Fruit fly (Drosophila melanogaster) whole organism, embryonic: ENCODE results near the gene iav.

Experiments used
- Aef1 ChIP-seq: fragments of 200-800 bp; sonication (Bioruptor generic); IDR thresholded peaks from 3 replicates; pipeline ENCODE4 v1.3.6; 2022; ENCODE audit warnings: missing biosample characterization, missing genetic modification characterization
- CG10147 ChIP-seq: fragments of 200-800 bp; sonication (Bioruptor generic); optimal IDR thresholded peaks from 2 replicates; lab custom pipeline; 2019; ENCODE audit warnings: missing biosample characterization, mild to moderate bottlenecking, missing genetic modification characterization, moderate library complexity
- CG10979 ChIP-seq: fragments of 200-800 bp; sonication (Bioruptor generic); optimal IDR thresholded peaks from 2 replicates; lab custom pipeline; 2018; ENCODE audit warnings: missing biosample characterization, mild to moderate bottlenecking, missing genetic modification characterization, moderate library complexity
- CG11085 ChIP-seq: fragments of 200-800 bp; sonication (Bioruptor generic); IDR thresholded peaks from 2 replicates; pipeline ENCODE4 v1.3.6; 2022; ENCODE audit warnings: missing biosample characterization, missing genetic modification characterization
- CG13894 ChIP-seq: fragments of 200-800 bp; sonication (Bioruptor generic); optimal IDR thresholded peaks from 3 replicates; lab custom pipeline; 2018; ENCODE audit warnings: missing biosample characterization, mild to moderate bottlenecking, missing genetic modification characterization, moderate library complexity
- CG15011 ChIP-seq: fragments of 200-800 bp; sonication (Bioruptor generic); optimal IDR thresholded peaks from 3 replicates; lab custom pipeline; 2018; ENCODE audit warnings: missing biosample characterization, mild to moderate bottlenecking, missing genetic modification characterization
- CG1529 ChIP-seq: fragments of 200-800 bp; sonication (Bioruptor generic); optimal IDR thresholded peaks from 3 replicates; lab custom pipeline; 2018; ENCODE audit warnings: missing biosample characterization, missing genetic modification characterization
- CG17359 ChIP-seq: fragments of 200-800 bp; sonication (Bioruptor generic); optimal IDR thresholded peaks from 3 replicates; lab custom pipeline; 2018; ENCODE audit warnings: missing biosample characterization, mild to moderate bottlenecking, missing genetic modification characterization, moderate library complexity
- CG18011 ChIP-seq: fragments of 200-800 bp; sonication (Bioruptor generic); optimal IDR thresholded peaks from 2 replicates; lab custom pipeline; 2017; ENCODE audit warnings: missing biosample characterization, missing genetic modification characterization, mild to moderate bottlenecking, moderate library complexity, missing genotype
- CG3407 ChIP-seq: fragments of 200-800 bp; sonication (Bioruptor generic); optimal IDR thresholded peaks from 2 replicates; lab custom pipeline; 2018; ENCODE audit warnings: missing biosample characterization, mild to moderate bottlenecking, missing genetic modification characterization
- CG3847 ChIP-seq: fragments of 200-800 bp; sonication (Bioruptor generic); IDR thresholded peaks from 2 replicates; pipeline ENCODE4 v1.3.6; 2022; ENCODE audit warnings: missing biosample characterization, missing genetic modification characterization
- CG3995 ChIP-seq: fragments of 200-800 bp; sonication (Bioruptor generic); optimal IDR thresholded peaks from 3 replicates; lab custom pipeline; 2016; ENCODE audit warnings: missing biosample characterization, missing genetic modification characterization
- CG4328 ChIP-seq: fragments of 200-800 bp; sonication (Bioruptor generic); optimal IDR thresholded peaks from 3 replicates; lab custom pipeline; 2017; ENCODE audit warnings: missing biosample characterization, missing genetic modification reagents, missing genetic modification characterization
- CG4707 ChIP-seq: fragments of 200-800 bp; sonication (Bioruptor generic); optimal IDR thresholded peaks from 2 replicates; lab custom pipeline; 2018; ENCODE audit warnings: missing biosample characterization, mild to moderate bottlenecking, missing genetic modification characterization, moderate library complexity
- CG6175 ChIP-seq: fragments of 200-800 bp; sonication (Bioruptor generic); IDR thresholded peaks from 3 replicates; pipeline ENCODE4 v1.3.6; 2022; ENCODE audit warnings: missing biosample characterization, missing genetic modification characterization
- CG6683 ChIP-seq: fragments of 200-800 bp; sonication (Bioruptor generic); optimal IDR thresholded peaks from 2 replicates; lab custom pipeline; 2017; ENCODE audit warnings: missing biosample characterization, mild to moderate bottlenecking, missing genetic modification characterization, missing genetic modification reagents
- CG7963 ChIP-seq: fragments of 200-800 bp; sonication (Bioruptor generic); IDR thresholded peaks from 3 replicates; pipeline ENCODE4 v1.3.6; 2022; ENCODE audit warnings: missing biosample characterization, missing genetic modification characterization; ENCODE audit not compliant: partially characterized antibody
- CG7987 ChIP-seq: fragments of 200-800 bp; sonication (Bioruptor generic); optimal IDR thresholded peaks from 2 replicates; lab custom pipeline; 2018; ENCODE audit warnings: missing biosample characterization, mild to moderate bottlenecking, missing genetic modification characterization, moderate library complexity
- CG8388 ChIP-seq: fragments of 200-800 bp; sonication (Bioruptor generic); optimal IDR thresholded peaks from 2 replicates; lab custom pipeline; 2019; ENCODE audit warnings: missing biosample characterization, mild to moderate bottlenecking, missing genetic modification characterization, moderate library complexity
- CG9609 ChIP-seq: fragments of 200-800 bp; sonication (Bioruptor generic); optimal IDR thresholded peaks from 3 replicates; lab custom pipeline; 2016; ENCODE audit warnings: missing biosample characterization, missing genetic modification characterization
- CG9932 ChIP-seq: fragments of 200-800 bp; sonication (Bioruptor generic); IDR thresholded peaks from 2 replicates; pipeline ENCODE4 v1.3.6; 2022; ENCODE audit warnings: missing biosample characterization, missing genetic modification characterization
- Dref ChIP-seq: fragments of 200-800 bp; sonication (Bioruptor generic); IDR thresholded peaks from 2 replicates; pipeline ENCODE4 v1.3.6; 2022; ENCODE audit warnings: missing biosample characterization, missing genetic modification characterization
- E2f2 ChIP-seq: fragments of 200-800 bp; sonication (Bioruptor generic); IDR thresholded peaks from 2 replicates; pipeline ENCODE4 v1.3.6; 2022; ENCODE audit warnings: missing biosample characterization, missing genetic modification characterization
- Eip74EF ChIP-seq, 2 experiments: fragments of 200-800 bp in 1 of 2; fragments of >200 bp in 1 of 2; sonication (Bioruptor generic) in 1 of 2; optimal IDR thresholded peaks; 2 replicates each; lab custom pipeline; 2017 to 2019; ENCODE audit warnings: missing biosample characterization in 2 of 2, missing genetic modification characterization in 2 of 2, mild to moderate bottlenecking in 1 of 2, moderate library complexity in 1 of 2
- Fer3 ChIP-seq: fragments of 200-800 bp; sonication (Bioruptor generic); optimal IDR thresholded peaks from 2 replicates; lab custom pipeline; 2018; ENCODE audit warnings: missing biosample characterization, mild to moderate bottlenecking, missing genetic modification characterization, moderate library complexity
- HLH54F ChIP-seq: fragments of 200-800 bp; sonication (Bioruptor generic); optimal IDR thresholded peaks from 3 replicates; lab custom pipeline; 2016; ENCODE audit warnings: missing biosample characterization, missing genetic modification characterization
- Hr3 ChIP-seq: fragments of 200-800 bp; sonication (Bioruptor generic); optimal IDR thresholded peaks from 3 replicates; lab custom pipeline; 2016; ENCODE audit warnings: missing biosample characterization, missing genetic modification characterization
- Meics ChIP-seq: fragments of 200-800 bp; sonication (Bioruptor generic); optimal IDR thresholded peaks from 2 replicates; lab custom pipeline; 2017; ENCODE audit warnings: missing biosample characterization, mild to moderate bottlenecking, missing genetic modification characterization
- Neu2 ChIP-seq: fragments of 200-800 bp; sonication (Bioruptor generic); optimal IDR thresholded peaks from 3 replicates; lab custom pipeline; 2016; ENCODE audit warnings: missing biosample characterization, missing genetic modification characterization, borderline replicate concordance
- Opbp ChIP-seq: fragments of 200-800 bp; sonication (Bioruptor generic); IDR thresholded peaks from 3 replicates; pipeline ENCODE4 v1.3.6; 2022; ENCODE audit warnings: missing biosample characterization, missing genetic modification characterization; ENCODE audit not compliant: partially characterized antibody
- Optix ChIP-seq: fragments of 200-800 bp; sonication (Bioruptor generic); IDR thresholded peaks from 3 replicates; pipeline ENCODE4 v1.3.6; 2022; ENCODE audit warnings: missing biosample characterization, missing genetic modification characterization
- Usf ChIP-seq: fragments of 200-800 bp; sonication (Bioruptor generic); optimal IDR thresholded peaks from 2 replicates; lab custom pipeline; 2017; ENCODE audit warnings: missing genotype, missing biosample characterization, missing genetic modification characterization
- Xbp1 ChIP-seq: fragments of 200-800 bp; sonication (Bioruptor generic); optimal IDR thresholded peaks from 3 replicates; lab custom pipeline; 2016; ENCODE audit warnings: missing biosample characterization, mild to moderate bottlenecking, missing genetic modification characterization
- cwo ChIP-seq: fragments of 200-800 bp; sonication (Bioruptor generic); optimal IDR thresholded peaks from 3 replicates; lab custom pipeline; 2017; ENCODE audit warnings: missing biosample characterization, missing genetic modification characterization, mild to moderate bottlenecking, moderate library complexity, missing genetic modification reagents
- danr ChIP-seq: fragments of 200-800 bp; sonication (Bioruptor generic); IDR thresholded peaks from 2 replicates; pipeline ENCODE4 v1.3.6; 2022; ENCODE audit warnings: missing biosample characterization, missing genetic modification characterization
- gro ChIP-seq: fragments of 200-800 bp; sonication (Bioruptor generic); optimal IDR thresholded peaks from 2 replicates; lab custom pipeline; 2016; ENCODE audit warnings: missing biosample characterization, missing genetic modification characterization
- insv ChIP-seq, 2 experiments: fragments of 200-800 bp; sonication (Bioruptor generic); optimal IDR thresholded peaks; 3 replicates each; lab custom pipeline; 2016 to 2018; ENCODE audit warnings: missing biosample characterization in 2 of 2, missing genetic modification characterization in 2 of 2
- ken ChIP-seq: fragments of 200-800 bp; sonication (Bioruptor generic); IDR thresholded peaks from 3 replicates; pipeline ENCODE4 v1.3.6; 2022; ENCODE audit warnings: missing biosample characterization, missing genetic modification characterization
- lov ChIP-seq, 2 experiments: fragments of 200-800 bp in 1 of 2; fragments of >200 bp in 1 of 2; sonication (Bioruptor generic) in 1 of 2; IDR thresholded peaks in 1 of 2; optimal IDR thresholded peaks in 1 of 2; 2 replicates in 1 of 2; 3 replicates in 1 of 2; pipeline versions ENCODE4 v1.3.6 to Lab custom; 2017 to 2022; ENCODE audit warnings: missing biosample characterization in 1 of 2, missing genetic modification characterization in 1 of 2
- rib ChIP-seq: fragments of 200-800 bp; sonication (Bioruptor generic); IDR thresholded peaks from 2 replicates; pipeline ENCODE4 v1.3.6; 2022; ENCODE audit warnings: missing biosample characterization, missing genetic modification characterization
- sim ChIP-seq: fragments of 200-800 bp; sonication (Bioruptor generic); IDR thresholded peaks from 2 replicates; pipeline ENCODE4 v1.3.6; 2022; ENCODE audit warnings: missing biosample characterization, missing genetic modification characterization
- stc ChIP-seq: fragments of 200-800 bp; sonication (Bioruptor generic); IDR thresholded peaks from 2 replicates; pipeline ENCODE4 v1.3.6; 2022; ENCODE audit warnings: missing biosample characterization, missing genetic modification characterization
- trem ChIP-seq: fragments of 200-800 bp; optimal IDR thresholded peaks from 3 replicates; lab custom pipeline; 2019; ENCODE audit warnings: missing biosample characterization, mild to moderate bottlenecking, missing genetic modification characterization, moderate library complexity
- tx ChIP-seq: fragments of 200-800 bp; sonication (Bioruptor generic); optimal IDR thresholded peaks from 2 replicates; lab custom pipeline; 2016; ENCODE audit warnings: missing biosample characterization, missing genetic modification characterization
- unpg ChIP-seq: fragments of 200-800 bp; sonication (Bioruptor generic); optimal IDR thresholded peaks from 3 replicates; lab custom pipeline; 2018; ENCODE audit warnings: missing biosample characterization, mild to moderate bottlenecking, missing genetic modification characterization, moderate library complexity
- wek ChIP-seq: fragments of 200-800 bp; sonication (Bioruptor generic); optimal IDR thresholded peaks from 3 replicates; lab custom pipeline; 2018; ENCODE audit warnings: missing biosample characterization, mild to moderate bottlenecking, missing genetic modification characterization, moderate library complexity
- z ChIP-seq: fragments of 200-800 bp; sonication (Bioruptor generic); IDR thresholded peaks from 3 replicates; pipeline ENCODE4 v1.3.6; 2022; ENCODE audit warnings: missing biosample characterization, missing genetic modification characterization
- zfh2 ChIP-seq: fragments of 200-800 bp; sonication (Bioruptor generic); optimal IDR thresholded peaks from 2 replicates; lab custom pipeline; 2016; ENCODE audit warnings: missing biosample characterization, missing genetic modification characterization

iav gene

dm6 chrX:6861523-6862077, 47.8 kb downstream of the iav start (continued):
- TF ChIP-seq danr (GFP tag; lab: Robert Waterston, UW) (peak; percentile 35; the same call in 1 of the 2 replicates), E2f2 (GFP tag; lab: Robert Waterston, UW) (peak; percentile 36; the same call in 1 of the 2 replicates), CG3847 (peak; percentile 48), CG18011 (GFP tag; lab: Kevin White, UChicago) (no peak), HLH54F (GFP tag; lab: Kevin White, UChicago) (peak; percentile 62), CG11085 (GFP tag; lab: Robert Waterston, UW) (0 out of 2 replicates have a peak, but pooled peaks have one; percentile 12), CG10979 (tag; lab: Kevin White, UChicago) (no peak), CG10147 (GFP tag; lab: Kevin White, UChicago) (peak; percentile 56), gro (GFP tag; lab: Kevin White, UChicago) (peak; percentile 13), CG17359 (tag; lab: Kevin White, UChicago) (peak; percentile 65), CG7963 (GFP tag; lab: Robert Waterston, UW) (no peak), Meics (GFP tag; lab: Kevin White, UChicago) (peak; percentile 53), CG6683 (GFP tag; lab: Kevin White, UChicago) (no peak), CG6175 (GFP tag; lab: Robert Waterston, UW) (peak; percentile 48; the same call in 1 of the 3 replicates), CG3995 (peak; percentile 10), wek (GFP tag; lab: Kevin White, UChicago) (no peak), Opbp (GFP tag; lab: Robert Waterston, UW) (peak; percentile 47; the same call in 1 of the 3 replicates), CG9932 (GFP tag; lab: Robert Waterston, UW) (peak; percentile 76), CG7987 (GFP tag; lab: Kevin White, UChicago) (peak; percentile 21), CG3407 (GFP tag; lab: Kevin White, UChicago) (no peak), trem (tag; lab: Kevin White, UChicago) (peak; percentile 24), CG13894 (tag; lab: Kevin White, UChicago) (peak; percentile 93), tx (peak; percentile 60), sim (no peak; the same call in 1 of the 2 replicates), Eip74EF (GFP tag; optimal IDR thresholded peaks at IDR 0.05; lab: Kevin White, UChicago) (no peak), zfh2 (peak; percentile 66), rib (peak; percentile 86), Optix (GFP tag; lab: Robert Waterston, UW) (peak; percentile 70; the same call in 2 of the 3 replicates), stc (GFP tag; lab: Robert Waterston, UW) (0 out of 2 replicates have a peak, but pooled peaks have one; percentile 13), CG4707 (no peak), insv (GFP tag; optimal IDR thresholded peaks at IDR 0.05; lab: Kevin White, UChicago) (no peak), Aef1 (GFP tag; lab: Robert Waterston, UW) (peak; percentile 71; the same call in 2 of the 3 replicates), CG15011 (no peak), CG1529 (GFP tag; lab: Kevin White, UChicago) (no peak), Xbp1 (peak; percentile 17), Fer3 (tag; lab: Kevin White, UChicago) (peak; percentile 70), unpg (GFP tag; lab: Kevin White, UChicago) (peak; percentile 41), Neu2 (no peak), lov (optimal IDR thresholded peaks at IDR 0.05; lab: Kevin White, UChicago) (no peak), lov (GFP tag; IDR thresholded peaks at IDR 0.05; lab: Robert Waterston, UW) (0 out of 3 replicates have a peak, but pooled peaks have one; percentile 19), z (GFP tag; lab: Robert Waterston, UW) (peak; percentile 66; the same call in 1 of the 3 replicates), ken (0 out of 3 replicates have a peak, but pooled peaks have one; percentile 49), cwo (GFP tag; lab: Kevin White, UChicago) (peak; percentile 18), Hr3 (peak; percentile 6), CG4328 (peak; percentile 28), Usf (GFP tag; lab: Kevin White, UChicago) (peak; percentile 42), Dref (GFP tag; lab: Robert Waterston, UW) (no peak), CG9609 (peak; percentile 52), CG8388 (GFP tag; lab: Kevin White, UChicago) (no peak)
